Worm (Caenorhabditis elegans): ENCODE results near the gene sru-15.

Gene sru-15

DNA sequence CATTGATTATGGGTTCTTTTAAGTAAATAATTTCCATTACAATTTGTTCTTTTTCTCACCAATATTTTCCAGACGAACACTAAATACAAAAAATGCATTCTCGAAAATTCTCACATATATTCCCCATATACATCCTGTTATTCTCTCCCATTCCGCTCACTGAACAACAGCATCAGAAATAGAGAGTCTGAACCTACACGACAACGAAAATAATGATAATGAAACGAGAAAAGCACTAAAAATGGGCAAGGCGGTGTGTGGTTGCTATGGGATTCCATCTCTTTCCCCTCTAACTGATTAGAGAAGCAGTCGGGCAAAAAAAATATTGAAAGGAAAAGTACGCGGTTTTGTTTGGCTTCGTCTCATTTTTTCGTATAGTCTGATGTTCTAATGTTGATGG is 13.0 kb upstream of the sru-15 start, which contains the start of gene C30H6.12:
Gene C30H6.12 (plus strand): TSS at position 301 of the 400 bp plus-strand sequence.
- TF ChIP-seq mef-2 (tag; optimal IDR thresholded peaks at IDR 0.05) (no peak), lin-13 (GFP tag; optimal IDR thresholded peaks at IDR 0.05) (no peak), isw-1 (GFP tag; IDR thresholded peaks at IDR 0.05) (no peak), ceh-63 (GFP tag; optimal IDR thresholded peaks at IDR 0.05) (no peak), lsy-2 (tag; optimal IDR thresholded peaks at IDR 0.05) (no peak)

DNA sequence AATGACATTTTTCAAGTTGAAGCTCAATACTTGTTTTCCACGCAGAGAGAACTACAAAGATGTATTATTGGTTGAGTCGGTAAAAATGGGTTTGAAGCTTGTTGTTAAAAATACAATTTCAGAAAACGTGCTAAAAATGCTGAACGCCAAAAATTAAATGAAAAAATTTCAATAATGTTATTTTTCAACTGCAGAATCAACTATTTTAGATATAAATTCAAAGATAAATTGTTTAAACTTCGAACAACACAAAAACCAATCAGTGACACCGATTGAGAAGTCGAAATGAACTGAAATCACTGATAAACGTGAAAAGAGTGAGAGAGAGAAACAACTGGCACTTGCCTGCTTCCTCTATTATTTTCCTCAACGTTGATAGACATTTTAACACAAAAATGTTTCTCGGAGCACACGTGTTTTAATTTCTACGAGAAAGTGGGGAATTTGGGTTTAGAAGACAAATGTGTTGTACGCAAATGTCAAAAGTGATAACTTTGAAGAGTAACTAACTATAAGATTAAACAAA is 8.5 kb upstream of the sru-15 start, which contains the start of gene T02D1.8:
Gene T02D1.8 (minus strand): TSS at position 51 of the 526 bp plus-strand sequence.
- TF ChIP-seq nhr-71 (tag; optimal IDR thresholded peaks at IDR 0.05) (peak; percentile 22), elt-2 (tag; optimal IDR thresholded peaks at IDR 0.05) (peak; percentile 55), fkh-4 (tag; optimal IDR thresholded peaks at IDR 0.05; ENCODE audit: borderline replicate concordance) (no peak)

DNA sequence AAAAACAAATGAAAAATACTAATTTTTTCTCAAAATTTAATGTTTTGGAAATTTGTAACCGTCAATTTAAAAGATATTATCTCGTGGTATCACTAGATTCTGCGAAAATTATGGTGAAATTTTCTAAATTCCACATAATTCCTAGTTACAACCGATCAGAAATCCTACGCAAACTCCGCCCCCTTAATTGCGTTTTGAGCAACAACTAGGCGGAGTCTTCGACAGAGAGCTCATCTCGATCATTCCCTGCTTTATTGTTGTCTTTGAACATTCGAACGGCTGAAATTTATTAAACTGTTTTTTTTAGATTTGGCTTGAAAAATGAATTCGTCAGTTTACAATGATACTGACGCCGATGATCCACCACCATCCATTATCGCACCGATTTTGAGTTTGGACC is 3.4 kb downstream of the sru-15 start, which contains the start of gene T02D1.4:
Gene T02D1.4 (plus strand): TSS at position 301 of the 400 bp plus-strand sequence.
- peak; percentile 0 for TF ChIP-seq fkh-8 (tag; optimal IDR thresholded peaks at IDR 0.05)
- TF ChIP-seq sup-37 (GFP tag; optimal IDR thresholded peaks at IDR 0.05), result no peak
- peak; percentile 23 for TF ChIP-seq pax-3 (tag; optimal IDR thresholded peaks at IDR 0.05)

DNA sequence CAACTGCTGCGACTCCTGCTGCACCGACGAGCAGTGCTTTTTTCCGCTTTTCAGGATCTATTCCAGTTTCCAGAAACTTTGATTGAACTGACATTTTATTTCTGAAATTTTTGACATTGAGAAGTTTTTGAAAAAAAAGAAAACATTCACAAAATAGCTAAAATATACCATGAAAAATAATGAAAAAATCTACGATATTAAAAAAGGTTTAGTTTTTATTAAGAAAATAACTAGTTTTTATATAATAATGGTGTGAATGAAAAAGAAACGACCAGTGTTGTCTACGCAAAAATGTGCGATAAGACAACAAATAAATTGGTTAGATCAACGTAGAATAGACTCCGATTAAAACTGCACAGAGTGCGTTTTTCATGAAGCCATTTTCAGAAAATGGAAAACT is 9.5 kb downstream of the sru-15 start, which contains the start of gene pmp-4:
Gene pmp-4 (minus strand): TSS at position 101 of the 400 bp plus-strand sequence.
- TF ChIP-seq efl-1 (optimal IDR thresholded peaks at IDR 0.05), result no peak
- peak in 1 of 2 experiments; percentile 7 for TF ChIP-seq efl-1 (GFP tag; optimal IDR thresholded peaks at IDR 0.05 in 1 of 2)
- TF ChIP-seq dpl-1 (GFP tag; optimal IDR thresholded peaks at IDR 0.05), result no peak

DNA sequence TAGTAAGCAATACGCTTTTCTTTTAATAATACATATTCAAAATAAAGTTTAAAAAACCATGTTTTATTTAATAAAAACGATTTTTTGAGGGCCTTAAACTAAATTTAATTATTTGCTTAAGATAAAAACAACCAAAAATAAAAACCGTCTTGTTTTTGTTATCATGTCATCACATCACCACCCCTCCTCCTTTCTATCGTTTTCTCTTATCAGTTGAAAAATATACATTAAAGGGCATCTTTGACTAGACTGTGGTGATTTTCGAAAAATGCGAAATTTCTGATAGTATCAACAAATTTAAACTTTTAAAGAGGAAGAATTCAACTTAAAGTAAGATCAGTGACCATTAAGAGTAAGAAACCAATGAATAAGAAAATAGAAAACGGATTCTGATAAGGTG is 10.1 kb downstream of the sru-15 start:
- TF ChIP-seq nhr-90 (tag; optimal IDR thresholded peaks at IDR 0.05; ENCODE audit: poor library complexity) (no peak), lin-35 (GFP tag; optimal IDR thresholded peaks at IDR 0.05) (no peak), elt-2 (tag; optimal IDR thresholded peaks at IDR 0.05) (peak; percentile 64), blmp-1 (tag; optimal IDR thresholded peaks at IDR 0.05) (peak; percentile 11), nhr-20 (tag; optimal IDR thresholded peaks at IDR 0.05) (peak; percentile 25)

DNA sequence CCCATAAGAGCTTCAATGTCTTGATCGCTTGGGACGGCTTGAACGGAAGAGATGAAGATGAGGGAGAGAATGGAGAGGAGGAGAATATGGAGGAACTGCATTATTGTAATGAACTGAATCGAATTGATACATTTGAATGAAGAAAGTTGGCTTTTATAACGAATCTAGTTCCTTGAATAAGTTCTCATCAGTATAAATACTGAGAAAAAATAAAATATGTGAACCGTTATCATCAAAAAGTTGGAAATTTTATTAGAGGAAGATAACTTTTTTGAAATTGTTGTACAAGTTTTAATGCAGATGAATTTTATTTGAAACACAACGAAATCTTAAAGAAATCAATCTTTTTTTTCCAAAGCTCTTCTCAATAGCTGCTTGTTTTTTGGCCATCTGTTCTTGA is 11.0 kb downstream of the sru-15 start, which contains the start of gene T02D1.7:
Gene T02D1.7 (minus strand): TSS at position 101 of the 400 bp plus-strand sequence.
- TF ChIP-seq ceh-63 (GFP tag; optimal IDR thresholded peaks at IDR 0.05) (no peak), egl-13 (tag; optimal IDR thresholded peaks at IDR 0.05) (no peak), fos-1 (tag; optimal IDR thresholded peaks at IDR 0.05) (no peak), ceh-90 (tag; optimal IDR thresholded peaks at IDR 0.05) (no peak), isw-1 (GFP tag; IDR thresholded peaks at IDR 0.05) (no peak), ztf-4 (tag; optimal IDR thresholded peaks at IDR 0.05) (no peak), mdl-1 (tag; optimal IDR thresholded peaks at IDR 0.05) (no peak), fkh-8 (tag; optimal IDR thresholded peaks at IDR 0.05) (no peak), unc-130 (tag; optimal IDR thresholded peaks at IDR 0.05) (no peak), tbx-2 (tag; optimal IDR thresholded peaks at IDR 0.05) (no peak), lin-14 (GFP tag; optimal IDR thresholded peaks at IDR 0.05) (no peak), nhr-84 (tag; optimal IDR thresholded peaks at IDR 0.05) (no peak), hpl-2 (GFP tag; optimal IDR thresholded peaks at IDR 0.05) (no peak), irx-1 (tag; optimal IDR thresholded peaks at IDR 0.05) (no peak), lin-13 (GFP tag; optimal IDR thresholded peaks at IDR 0.05) (no peak), pax-3 (tag; optimal IDR thresholded peaks at IDR 0.05) (no peak), C04F5.9 (tag; optimal IDR thresholded peaks at IDR 0.05) (no peak), sup-37 (GFP tag; optimal IDR thresholded peaks at IDR 0.05) (no peak), ama-1 (optimal IDR thresholded peaks at IDR 0.05) (no peak), ces-1 (GFP tag; optimal IDR thresholded peaks at IDR 0.05) (no peak)
